Fruit fly (Drosophila melanogaster): Measurements from ENCODE around the gene CG34043.

Gene CG34043

DNA sequence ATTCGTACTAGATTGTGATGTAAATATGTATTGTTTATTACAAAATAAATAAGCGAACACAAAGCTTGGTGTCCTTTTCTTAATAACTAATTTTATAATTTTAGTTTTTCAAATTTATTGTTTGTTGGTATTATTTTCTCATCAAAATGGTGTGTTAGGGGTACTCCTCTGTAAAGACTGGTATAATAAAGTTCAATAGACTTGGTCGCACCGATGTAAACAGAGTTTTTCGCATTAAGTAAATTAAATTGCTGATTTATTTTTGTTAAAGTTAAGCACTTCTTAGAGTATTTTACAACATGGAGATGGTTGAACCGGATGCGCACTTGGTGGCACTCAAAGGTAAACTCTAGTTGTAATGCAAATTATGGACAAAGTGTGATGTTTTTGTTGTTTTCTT lies 14.2 kb downstream of the CG34043 start, which contains the start of gene CG4953:
CG4953 (plus strand) TSS at position 193 of the 400 bp plus-strand sequence.
- TF ChIP-seq ham (GFP tag; IDR thresholded peaks at IDR 0.05), result no peak
- no peak for TF ChIP-seq CG14860 (GFP tag; IDR thresholded peaks at IDR 0.05; ENCODE audit: partially characterized antibody)
- TF ChIP-seq phol (tag; optimal IDR thresholded peaks at IDR 0.05), result peak; percentile 0
- TF ChIP-seq CG16813 (GFP tag; IDR thresholded peaks at IDR 0.05; ENCODE audit: partially characterized antibody), result no peak
- no peak for TF ChIP-seq CG8089 (GFP tag; optimal IDR thresholded peaks at IDR 0.05)
- TF ChIP-seq CG11247 (GFP tag; IDR thresholded peaks at IDR 0.05), result no peak
- TF ChIP-seq dmrt11E (tag; optimal IDR thresholded peaks at IDR 0.05), result no peak
- no peak for TF ChIP-seq twi (tag; optimal IDR thresholded peaks at IDR 0.05)
- TF ChIP-seq gce (GFP tag; IDR thresholded peaks at IDR 0.05), result no peak
- no peak for TF ChIP-seq Side (GFP tag; optimal IDR thresholded peaks at IDR 0.05)
- no peak for TF ChIP-seq jumu (GFP tag; optimal IDR thresholded peaks at IDR 0.05)
- TF ChIP-seq chm (GFP tag; IDR thresholded peaks at IDR 0.05), result no peak
- peak; percentile 32 for TF ChIP-seq stwl (tag; optimal IDR thresholded peaks at IDR 0.05)
- no peak for TF ChIP-seq CG4424 (GFP tag; optimal IDR thresholded peaks at IDR 0.05)
- peak; percentile 22 for TF ChIP-seq pfk (GFP tag; optimal IDR thresholded peaks at IDR 0.05)
- no peak for TF ChIP-seq ftz-f1 (GFP tag; optimal IDR thresholded peaks at IDR 0.05)
- peak; percentile 44 for TF ChIP-seq pzg (GFP tag; optimal IDR thresholded peaks at IDR 0.05)
- TF ChIP-seq CG2712 (tag; optimal IDR thresholded peaks at IDR 0.05), result no peak
- TF ChIP-seq repo (GFP tag; optimal IDR thresholded peaks at IDR 0.05), result no peak
- TF ChIP-seq D19B (GFP tag; optimal IDR thresholded peaks at IDR 0.05), result no peak
- peak; percentile 33 for TF ChIP-seq MESR4 (GFP tag; optimal IDR thresholded peaks at IDR 0.05)
- no peak for TF ChIP-seq CG17385 (GFP tag; optimal IDR thresholded peaks at IDR 0.05)
- peak; percentile 65 for TF ChIP-seq CG30020 (tag; optimal IDR thresholded peaks at IDR 0.05)
- no peak for TF ChIP-seq CG30403 (GFP tag; optimal IDR thresholded peaks at IDR 0.05)
- TF ChIP-seq gfzf (GFP tag; optimal IDR thresholded peaks at IDR 0.05), result peak; percentile 67
- TF ChIP-seq E2f2 (GFP tag; IDR thresholded peaks at IDR 0.05), result peak; percentile 26; the same call in 1 of the 2 replicates
- no peak for TF ChIP-seq pum (GFP tag; optimal IDR thresholded peaks at IDR 0.05)
- TF ChIP-seq Ets65A (GFP tag), result no peak
- no peak for TF ChIP-seq row (GFP tag; IDR thresholded peaks at IDR 0.05)
- TF ChIP-seq unpg (GFP tag; optimal IDR thresholded peaks at IDR 0.05), result no peak
- peak; percentile 14 for TF ChIP-seq Dp (GFP tag; optimal IDR thresholded peaks at IDR 0.05)
- TF ChIP-seq br (optimal IDR thresholded peaks at IDR 0.05), result no peak
- TF ChIP-seq CG4617 (GFP tag; optimal IDR thresholded peaks at IDR 0.05; ENCODE audit: borderline replicate concordance), result peak; percentile 25
- TF ChIP-seq dm (GFP tag; optimal IDR thresholded peaks at IDR 0.05), result no peak
- no peak for TF ChIP-seq fu2 (GFP tag; optimal IDR thresholded peaks at IDR 0.05)
- TF ChIP-seq pnt (GFP tag; optimal IDR thresholded peaks at IDR 0.05), result no peak
- TF ChIP-seq wek (GFP tag; optimal IDR thresholded peaks at IDR 0.05), result peak; percentile 93
- TF ChIP-seq CG1603 (tag; optimal IDR thresholded peaks at IDR 0.05), result peak; percentile 3
- TF ChIP-seq GATAe (GFP tag; conservative IDR thresholded peaks at IDR 0.05), result no peak
- no peak for TF ChIP-seq ash1 (GFP tag; optimal IDR thresholded peaks at IDR 0.05)
- no peak for TF ChIP-seq CG8281 (tag; optimal IDR thresholded peaks at IDR 0.05)
- no peak for TF ChIP-seq salm (tag; optimal IDR thresholded peaks at IDR 0.05)
- TF ChIP-seq odd (GFP tag; optimal IDR thresholded peaks at IDR 0.05), result no peak
- TF ChIP-seq abd-A (tag; optimal IDR thresholded peaks at IDR 0.05), result no peak
- no peak for TF ChIP-seq Sry-β (GFP tag; optimal IDR thresholded peaks at IDR 0.05)
- no peak for TF ChIP-seq Sox100B (GFP tag; optimal IDR thresholded peaks at IDR 0.05)
- no peak for TF ChIP-seq CG10959 (GFP tag; IDR thresholded peaks at IDR 0.05)
- no peak for TF ChIP-seq nmo (GFP tag; optimal IDR thresholded peaks at IDR 0.05)
- TF ChIP-seq ERR (GFP tag; optimal IDR thresholded peaks at IDR 0.05), result no peak
- no peak for TF ChIP-seq CG1792 (GFP tag; optimal IDR thresholded peaks at IDR 0.05)
- TF ChIP-seq CG32767 (GFP tag; IDR thresholded peaks at IDR 0.05), result no peak
- peak; percentile 66 for TF ChIP-seq MBD-R2 (GFP tag; IDR thresholded peaks at IDR 0.05)
